Worm (Caenorhabditis elegans) whole organism, midembryonic: ENCODE results near the gene R04D3.2.

Experiments
- cog-1 ChIP-seq: sonication (generic microtip); optimal IDR thresholded peaks from 2 replicates; lab custom pipeline; 2016; ENCODE audit warnings: missing genetic modification characterization, missing compliant biosample characterization
- flt-1 ChIP-seq: fragments of 200-800 bp; sonication (Bioruptor generic); IDR thresholded peaks from 2 replicates; pipeline ENCODE4 v1.3.6; 2022; ENCODE audit warnings: missing genetic modification characterization, missing compliant biosample characterization
- ztf-29 ChIP-seq: fragments of 200-800 bp; sonication (Bioruptor generic); IDR thresholded peaks from 2 replicates; pipeline ENCODE4 v1.3.6; 2022; ENCODE audit warnings: missing genetic modification reagents, missing genetic modification characterization, missing compliant biosample characterization

ce11 chrX:13257577-13257976 is 28.9 kb downstream of the R04D3.2 start, which contains the start of gene K08H2.10:
- no peak for TF ChIP-seq flt-1 (GFP tag; lab: Robert Waterston, UW)
- no peak for TF ChIP-seq cog-1 (tag; lab: Kevin White, UChicago)
- TF ChIP-seq ztf-29 (GFP tag; lab: Robert Waterston, UW), result no peak
